Worm (Caenorhabditis elegans) whole organism, young adult: ENCODE measurements around the gene R04B5.5.

Source experiments
- B0336.3 ChIP-seq: fragments of 200-800 bp; sonication (Bioruptor generic); IDR thresholded peaks from 2 replicates; pipeline ENCODE4 v1.3.6; 2022; ENCODE audit warnings: missing genetic modification characterization, missing compliant biosample characterization
- dox-1 ChIP-seq: fragments of 200-800 bp; sonication (Bioruptor generic); IDR thresholded peaks from 2 replicates; pipeline ENCODE4 v1.3.6; 2022; ENCODE audit warnings: missing genetic modification reagents, missing genetic modification characterization, missing compliant biosample characterization
- dpff-1 ChIP-seq: sonication (generic microtip); optimal IDR thresholded peaks from 2 replicates; lab custom pipeline; 2017; ENCODE audit warnings: mild to moderate bottlenecking, missing genetic modification characterization, missing compliant biosample characterization
- ets-4 ChIP-seq: fragments of 200-800 bp; sonication (Bioruptor generic); optimal IDR thresholded peaks from 2 replicates; lab custom pipeline; 2018; ENCODE audit warnings: mild to moderate bottlenecking, missing genetic modification characterization, missing compliant biosample characterization
- nfyb-1 ChIP-seq: fragments of 200-800 bp; sonication (Bioruptor generic); IDR thresholded peaks from 2 replicates; pipeline ENCODE4 v1.3.6; 2022; ENCODE audit warnings: missing genetic modification reagents, missing genetic modification characterization, missing compliant biosample characterization
- pha-4 ChIP-seq: fragments of 150-350 bp; sonication (generic microtip); optimal IDR thresholded peaks from 2 replicates; lab custom pipeline; 2014; ENCODE audit warnings: missing biosample characterization, missing genetic modification reagents, missing genetic modification characterization
- snpc-4 ChIP-seq, 5 experiments: fragments of 150-350 bp in 1 of 5; sonication (generic microtip) in 4 of 5; optimal IDR thresholded peaks; 2 replicates each; lab custom pipeline; 2014 to 2018; ENCODE audit warnings: missing genetic modification characterization in 5 of 5, missing biosample characterization in 3 of 5, antibody characterized with exemption in 2 of 5, mild to moderate bottlenecking in 2 of 5, missing compliant biosample characterization in 2 of 5, missing genotype in 2 of 5, moderate library complexity in 2 of 5, missing genetic modification reagents in 1 of 5
- unc-62 ChIP-seq: fragments of 150-350 bp; optimal IDR thresholded peaks from 2 replicates; lab custom pipeline; 2014; ENCODE audit warnings: missing biosample characterization, missing genetic modification reagents, missing genetic modification characterization
- ztf-6 ChIP-seq: fragments of 200-800 bp; sonication (Bioruptor generic); IDR thresholded peaks from 2 replicates; pipeline ENCODE4 v1.3.6; 2022; ENCODE audit warnings: missing genetic modification reagents, missing genetic modification characterization, missing compliant biosample characterization

- TF ChIP-seq ztf-6 (no peak), B0336.3 (GFP tag; lab: Robert Waterston, UW) (no peak), dox-1 (GFP tag; lab: Robert Waterston, UW) (no peak), dpff-1 (tag; lab: Kevin White, UChicago) (no peak), pha-4 (tag; lab: Kevin White, UChicago) (no peak), nfyb-1 (GFP tag; lab: Robert Waterston, UW) (no peak), snpc-4 (GFP tag; optimal IDR thresholded peaks at IDR 0.05; lab: Kevin White, UChicago) (no peak), snpc-4 (tag; optimal IDR thresholded peaks at IDR 0.05; lab: Kevin White, UChicago) (no peak), unc-62 (no peak), ets-4 (GFP tag; lab: Kevin White, UChicago) (no peak)
These were observed 11.8 kb upstream of the R04B5.5 start, which contains the start of gene F57A8.7 for ce11 chrV:10075441-10075840.
